Worm (Caenorhabditis elegans) whole organism, L3 larva: ENCODE measurements around the gene rho-1.

Source experiments
- daf-12 ChIP-seq: fragments of 150-350 bp; optimal IDR thresholded peaks from 2 replicates; lab custom pipeline; 2014; ENCODE audit warnings: missing biosample characterization, missing genetic modification reagents, missing genetic modification characterization
- egl-5 ChIP-seq: fragments of 150-350 bp; optimal IDR thresholded peaks from 2 replicates; lab custom pipeline; 2017; ENCODE audit warnings: missing biosample characterization, missing genetic modification reagents, missing genetic modification characterization, inconsistent platforms
- eor-1 ChIP-seq, 2 experiments: fragments of 150-350 bp; optimal IDR thresholded peaks; 2 replicates each; lab custom pipeline; 2014 to 2018; ENCODE audit warnings: missing biosample characterization in 2 of 2, missing genetic modification characterization in 2 of 2
- fkh-2 ChIP-seq: fragments of 150-350 bp; optimal IDR thresholded peaks from 2 replicates; lab custom pipeline; 2014; ENCODE audit warnings: missing biosample characterization, missing genetic modification reagents, missing genetic modification characterization
- hmg-11 ChIP-seq: sonication (generic microtip); optimal IDR thresholded peaks from 2 replicates; lab custom pipeline; 2016; ENCODE audit warnings: missing genetic modification characterization, missing compliant biosample characterization
- jun-1 ChIP-seq: fragments of 150-350 bp; optimal IDR thresholded peaks from 2 replicates; lab custom pipeline; 2014; ENCODE audit warnings: missing biosample characterization, missing genetic modification reagents, missing genetic modification characterization
- lin-15B ChIP-seq: fragments of 150-350 bp; optimal IDR thresholded peaks from 2 replicates; lab custom pipeline; 2014; ENCODE audit warnings: missing biosample characterization, missing genetic modification characterization
- mdl-1 ChIP-seq: fragments of 150-350 bp; optimal IDR thresholded peaks from 2 replicates; lab custom pipeline; 2014; ENCODE audit warnings: missing biosample characterization, missing genetic modification characterization
- nhr-12 ChIP-seq: fragments of 150-350 bp; optimal IDR thresholded peaks from 2 replicates; lab custom pipeline; 2014; ENCODE audit warnings: missing biosample characterization, missing genetic modification characterization
- nhr-43 ChIP-seq: sonication (generic microtip); optimal IDR thresholded peaks from 2 replicates; lab custom pipeline; 2016; ENCODE audit warnings: mild to moderate bottlenecking, missing genetic modification characterization, missing compliant biosample characterization; ENCODE audit not compliant: poor library complexity, severe bottlenecking
- nhr-76 ChIP-seq: fragments of 150-350 bp; sonication (generic microtip); optimal IDR thresholded peaks from 5 replicates; lab custom pipeline; 2014; ENCODE audit warnings: missing biosample characterization, missing genetic modification characterization
- nhr-77 ChIP-seq: fragments of 150-350 bp; optimal IDR thresholded peaks from 2 replicates; lab custom pipeline; 2014; ENCODE audit warnings: missing biosample characterization, missing genetic modification characterization
- tbx-2 ChIP-seq: sonication (generic microtip); optimal IDR thresholded peaks from 2 replicates; lab custom pipeline; 2016; ENCODE audit warnings: mild to moderate bottlenecking, missing genetic modification characterization, missing compliant biosample characterization
- unc-39 ChIP-seq: sonication (generic microtip); optimal IDR thresholded peaks from 4 replicates; lab custom pipeline; 2017; ENCODE audit warnings: missing biosample characterization, missing genetic modification characterization
- unc-62 ChIP-seq: fragments of 150-350 bp; sonication (generic microtip); optimal IDR thresholded peaks from 4 replicates; lab custom pipeline; 2014; ENCODE audit warnings: missing biosample characterization, missing genetic modification reagents, missing genetic modification characterization
- zag-1 ChIP-seq: fragments of 150-350 bp; optimal IDR thresholded peaks from 2 replicates; lab custom pipeline; 2014; ENCODE audit warnings: missing biosample characterization, missing genetic modification characterization

Gene rho-1

DNA sequence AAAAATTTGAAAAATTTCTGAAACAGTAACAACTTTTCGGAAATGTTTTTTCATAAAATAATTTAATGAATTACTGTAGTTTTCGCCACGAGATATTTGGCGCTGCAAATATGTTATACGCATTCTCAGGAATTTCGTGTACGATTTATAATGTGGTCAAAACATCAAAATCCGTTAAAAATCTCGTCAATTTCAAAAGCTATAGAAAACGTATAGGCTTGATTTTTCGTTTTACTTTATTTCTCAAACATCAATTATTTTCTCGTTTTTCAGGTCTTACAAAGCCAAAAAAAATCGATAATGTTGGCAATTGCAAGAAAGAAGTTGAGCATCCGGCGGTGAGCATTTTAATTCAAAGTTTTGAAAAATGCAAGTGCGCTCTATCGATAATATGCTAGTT is 45.9 kb downstream of the rho-1 start, which contains the start of gene dlc-4:
TSS of gene dlc-4 (plus strand) at position 301 of the 400 bp plus-strand sequence.
- TF ChIP-seq egl-5 (tag; lab: Kevin White, UChicago) (no peak), daf-12 (tag; lab: Kevin White, UChicago) (no peak), hmg-11 (tag; lab: Kevin White, UChicago) (no peak), unc-62 (no peak), fkh-2 (no peak), zag-1 (tag; lab: Kevin White, UChicago) (no peak), lin-15B (no peak), mdl-1 (tag; lab: Kevin White, UChicago) (no peak), nhr-43 (tag; lab: Kevin White, UChicago) (no peak), tbx-2 (no peak), nhr-77 (tag; lab: Kevin White, UChicago) (no peak), unc-39 (tag; lab: Kevin White, UChicago) (no peak), jun-1 (no peak), eor-1 (tag; optimal IDR thresholded peaks at IDR 0.05; lab: Kevin White, UChicago) (no peak), nhr-12 (no peak), nhr-76 (tag; lab: Kevin White, UChicago) (no peak)
